Fruit fly (Drosophila melanogaster): Measurements from ENCODE around the gene CG3868.

The CG3868 gene

DNA sequence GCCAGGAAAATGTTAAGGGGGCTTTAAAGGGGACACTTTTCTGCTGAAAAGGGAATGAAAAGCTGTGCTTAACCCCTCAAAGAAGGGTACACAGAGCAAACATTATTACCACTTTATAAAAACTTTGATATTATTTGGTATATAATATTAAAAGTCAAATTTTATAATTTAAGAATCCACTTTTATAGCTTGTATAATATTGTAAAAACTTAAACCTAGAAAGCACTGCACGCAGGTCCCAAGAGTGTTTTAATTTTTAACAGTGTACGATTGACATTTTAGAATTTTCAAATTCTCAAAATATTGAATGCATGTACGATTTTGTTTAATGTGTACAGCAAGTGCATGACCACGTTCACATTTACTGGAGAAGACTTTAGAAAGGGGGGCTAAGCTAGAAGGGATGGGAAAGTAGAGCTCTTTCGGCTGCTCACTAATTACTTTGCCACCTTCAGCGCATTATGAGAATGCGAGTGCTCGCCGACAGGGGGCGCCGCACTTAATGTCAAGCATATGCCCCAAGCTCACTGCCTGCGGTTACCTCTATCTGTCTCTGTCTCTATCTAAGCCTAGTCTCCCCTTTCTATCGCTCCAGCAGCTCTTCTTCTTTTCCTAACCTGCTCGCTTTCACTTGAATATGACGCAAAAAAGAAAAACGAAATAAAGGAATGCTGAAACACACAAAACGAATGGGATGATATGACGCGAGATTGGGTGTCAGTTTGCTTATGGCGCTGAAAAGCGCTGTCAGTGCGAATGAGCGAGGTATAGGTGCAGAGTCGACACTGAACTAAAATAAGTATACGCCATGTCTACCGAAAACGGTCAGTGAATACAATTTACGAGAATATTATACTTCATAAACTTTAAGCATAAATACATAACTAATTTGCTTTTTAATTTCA lies 42.5 kb downstream of the CG3868 start (continued):
- TF ChIP-seq dysf (GFP tag; IDR thresholded peaks at IDR 0.05) (0 out of 3 replicates have a peak, but pooled peaks have one; percentile 16), CkIIα-i1 (GFP tag; IDR thresholded peaks at IDR 0.05) (no peak), ci (GFP tag; IDR thresholded peaks at IDR 0.05) (no peak), CG4404 (GFP tag; IDR thresholded peaks at IDR 0.05) (no peak), CG11247 (GFP tag; IDR thresholded peaks at IDR 0.05) (no peak), CG15073 (GFP tag; optimal IDR thresholded peaks at IDR 0.05) (no peak), MBD-R2 (GFP tag; IDR thresholded peaks at IDR 0.05) (no peak), slbo (GFP tag; IDR thresholded peaks at IDR 0.05) (no peak), peb (GFP tag; IDR thresholded peaks at IDR 0.05) (no peak), CG1647 (GFP tag; optimal IDR thresholded peaks at IDR 0.05) (no peak), CG2678 (tag; optimal IDR thresholded peaks at IDR 0.05) (peak; percentile 45), CG11695 (GFP tag; IDR thresholded peaks at IDR 0.05) (no peak), repo (GFP tag; optimal IDR thresholded peaks at IDR 0.05) (no peak), Side (GFP tag; optimal IDR thresholded peaks at IDR 0.05) (no peak), Xrp1 (GFP tag; IDR thresholded peaks at IDR 0.05) (peak; percentile 20; the same call in 1 of the 2 replicates), ham (GFP tag; IDR thresholded peaks at IDR 0.05) (no peak), CG7372 (GFP tag; IDR thresholded peaks at IDR 0.05) (no peak), CG2889 (GFP tag; IDR thresholded peaks at IDR 0.05) (no peak), Six4 (GFP tag; optimal IDR thresholded peaks at IDR 0.05) (no peak), ato (GFP tag; IDR thresholded peaks at IDR 0.05; ENCODE audit: partially characterized antibody) (no peak), Ets97D (GFP tag; optimal IDR thresholded peaks at IDR 0.05) (no peak), bab2 (GFP tag; optimal IDR thresholded peaks at IDR 0.05) (no peak), Oaz (GFP tag; IDR thresholded peaks at IDR 0.05) (no peak), CG3995 (GFP tag; optimal IDR thresholded peaks at IDR 0.05) (no peak), pfk (GFP tag; optimal IDR thresholded peaks at IDR 0.05) (no peak), CG34422 (GFP tag; IDR thresholded peaks at IDR 0.05) (no peak), Sry-β (GFP tag; optimal IDR thresholded peaks at IDR 0.05) (no peak), CG2875 (GFP tag; optimal IDR thresholded peaks at IDR 0.05) (no peak), pum (GFP tag; optimal IDR thresholded peaks at IDR 0.05) (no peak), Hsf (GFP tag; optimal IDR thresholded peaks at IDR 0.05) (no peak), CG12299 (tag; optimal IDR thresholded peaks at IDR 0.05) (no peak), mam (GFP tag; optimal IDR thresholded peaks at IDR 0.05) (no peak), Elba2 (GFP tag; optimal IDR thresholded peaks at IDR 0.05) (no peak), CG4328 (GFP tag; optimal IDR thresholded peaks at IDR 0.05) (no peak), tup (GFP tag; optimal IDR thresholded peaks at IDR 0.05) (no peak), Awh (GFP tag; IDR thresholded peaks at IDR 0.05) (peak; percentile 18; the same call in 1 of the 2 replicates), CG15269 (tag; optimal IDR thresholded peaks at IDR 0.05) (no peak), CG10462 (GFP tag; optimal IDR thresholded peaks at IDR 0.05) (no peak), Dip2 (GFP tag; IDR thresholded peaks at IDR 0.05) (no peak), HLHmδ (GFP tag; optimal IDR thresholded peaks at IDR 0.05) (no peak), aop (GFP tag; IDR thresholded peaks at IDR 0.05) (no peak), her (GFP tag; optimal IDR thresholded peaks at IDR 0.05) (no peak), kay (GFP tag; optimal IDR thresholded peaks at IDR 0.05) (no peak), CG9932 (GFP tag; IDR thresholded peaks at IDR 0.05) (no peak), CG6654 (GFP tag; optimal IDR thresholded peaks at IDR 0.05) (no peak), sr (GFP tag; IDR thresholded peaks at IDR 0.05) (no peak), YL-1 (GFP tag; optimal IDR thresholded peaks at IDR 0.05) (no peak), Bdp1 (GFP tag; optimal IDR thresholded peaks at IDR 0.05) (no peak), Hey (tag; optimal IDR thresholded peaks at IDR 0.05) (no peak), ap (GFP tag; IDR thresholded peaks at IDR 0.05) (no peak), HHEX (GFP tag; optimal IDR thresholded peaks at IDR 0.05) (no peak)
